Fruit fly (Drosophila melanogaster): Measurements from ENCODE around the gene CG31457.
A peak's percentile ranks its signal among the peaks of the same experiment; 100 is the strongest.

CG31457 gene

dm6 chr3R:23110724-23111123, 17.1 kb downstream of the CG31457 start (continued):
- TF ChIP-seq CG4360 (GFP tag; IDR thresholded peaks at IDR 0.05) (no peak), Hmr (GFP tag; optimal IDR thresholded peaks at IDR 0.05) (peak; percentile 27), CG1832 (GFP tag; optimal IDR thresholded peaks at IDR 0.05) (no peak), CG10147 (GFP tag; optimal IDR thresholded peaks at IDR 0.05) (peak; percentile 66), grau (tag; optimal IDR thresholded peaks at IDR 0.05) (peak; percentile 19), gro (GFP tag; optimal IDR thresholded peaks at IDR 0.05) (peak; percentile 39), Neu2 (GFP tag; optimal IDR thresholded peaks at IDR 0.05; ENCODE audit: borderline replicate concordance) (no peak), CG16815 (GFP tag; optimal IDR thresholded peaks at IDR 0.05) (no peak), CG4404 (GFP tag; IDR thresholded peaks at IDR 0.05) (no peak), gem (tag; optimal IDR thresholded peaks at IDR 0.05) (peak; percentile 37), Ravus (GFP tag; IDR thresholded peaks at IDR 0.05) (no peak), CG13296 (GFP tag; optimal IDR thresholded peaks at IDR 0.05) (peak; percentile 1), row (GFP tag; IDR thresholded peaks at IDR 0.05) (peak; percentile 49; the same call in 2 of the 3 replicates), sob (GFP tag; IDR thresholded peaks at IDR 0.05) (no peak), CG9797 (GFP tag; optimal IDR thresholded peaks at IDR 0.05) (no peak), CG9727 (GFP tag; optimal IDR thresholded peaks at IDR 0.05) (peak; percentile 4), Med (GFP tag) (peak; percentile 86), CG2875 (GFP tag; optimal IDR thresholded peaks at IDR 0.05) (no peak), Abd-B (GFP tag; optimal IDR thresholded peaks at IDR 0.05) (peak; percentile 10), CG15269 (tag; optimal IDR thresholded peaks at IDR 0.05) (peak; percentile 33), CG18599 (GFP tag; optimal IDR thresholded peaks at IDR 0.05) (peak; percentile 68), CG1603 (tag; optimal IDR thresholded peaks at IDR 0.05) (no peak), zfh2 (GFP tag; optimal IDR thresholded peaks at IDR 0.05) (peak; percentile 2), CG6765 (GFP tag; optimal IDR thresholded peaks at IDR 0.05) (no peak), Ada2b (GFP tag; IDR thresholded peaks at IDR 0.05) (no peak), mam (GFP tag; optimal IDR thresholded peaks at IDR 0.05) (peak; percentile 34), CG6175 (GFP tag; IDR thresholded peaks at IDR 0.05) (no peak), emc (GFP tag; optimal IDR thresholded peaks at IDR 0.05) (no peak), pan (optimal IDR thresholded peaks at IDR 0.05) (no peak), pan (GFP tag; optimal IDR thresholded peaks at IDR 0.05 in 1 of 2, IDR thresholded peaks at IDR 0.05 in 1 of 2) (no peak), tll (GFP tag; optimal IDR thresholded peaks at IDR 0.05) (no peak), E2f1 (GFP tag; IDR thresholded peaks at IDR 0.05) (no peak), CG9437 (GFP tag; optimal IDR thresholded peaks at IDR 0.05) (no peak), MBD-R2 (GFP tag; IDR thresholded peaks at IDR 0.05) (no peak), CG2120 (GFP tag; optimal IDR thresholded peaks at IDR 0.05) (peak; percentile 48), CG18011 (GFP tag; optimal IDR thresholded peaks at IDR 0.05) (no peak), CoRest (tag; optimal IDR thresholded peaks at IDR 0.05) (peak; percentile 22), CG8944 (GFP tag; optimal IDR thresholded peaks at IDR 0.05) (no peak), cad (GFP tag; optimal IDR thresholded peaks at IDR 0.05) (no peak), Taf1 (GFP tag; IDR thresholded peaks at IDR 0.05) (no peak), slbo (GFP tag; IDR thresholded peaks at IDR 0.05) (peak; percentile 30; the same call in 1 of the 2 replicates), cwo (GFP tag; optimal IDR thresholded peaks at IDR 0.05) (peak; percentile 8), CG13424 (tag; optimal IDR thresholded peaks at IDR 0.05) (peak; percentile 36), dmrt11E (tag; optimal IDR thresholded peaks at IDR 0.05) (no peak), CG7556 (GFP tag; optimal IDR thresholded peaks at IDR 0.05) (peak; percentile 29), CG2678 (tag; optimal IDR thresholded peaks at IDR 0.05) (peak; percentile 56), BtbVII (GFP tag; optimal IDR thresholded peaks at IDR 0.05) (peak; percentile 43), CG11456 (GFP tag; IDR thresholded peaks at IDR 0.05) (no peak), tup (GFP tag; optimal IDR thresholded peaks at IDR 0.05) (no peak), CG17802 (tag; optimal IDR thresholded peaks at IDR 0.05) (no peak), ato (GFP tag; IDR thresholded peaks at IDR 0.05; ENCODE audit: partially characterized antibody) (no peak)
